Worm (Caenorhabditis elegans) whole organism, mixed stage, embryonic: ENCODE data around the gene srh-192.

Source experiments
- M03D4.4 ChIP-seq: sonication (generic microtip); optimal IDR thresholded peaks from 2 replicates; lab custom pipeline; 2017; ENCODE audit warnings: mild to moderate bottlenecking, missing genetic modification characterization, missing compliant biosample characterization
- bed-3 ChIP-seq: fragments of 200-800 bp; sonication (Bioruptor generic); optimal IDR thresholded peaks from 3 replicates; lab custom pipeline; 2018; ENCODE audit warnings: mild to moderate bottlenecking, missing genetic modification characterization, moderate library complexity, missing compliant biosample characterization
- blmp-1 ChIP-seq: fragments of 150-350 bp; optimal IDR thresholded peaks from 2 replicates; lab custom pipeline; 2014; ENCODE audit warnings: missing biosample characterization, missing genetic modification characterization
- ceh-39 ChIP-seq: fragments of 150-350 bp; optimal IDR thresholded peaks from 2 replicates; lab custom pipeline; 2014; ENCODE audit warnings: missing biosample characterization, missing genetic modification characterization
- ceh-43 ChIP-seq: fragments of 200-800 bp; sonication (Bioruptor generic); optimal IDR thresholded peaks from 2 replicates; lab custom pipeline; 2018; ENCODE audit warnings: mild to moderate bottlenecking, missing genetic modification characterization, moderate library complexity, missing compliant biosample characterization
- ces-1 ChIP-seq: fragments of 150-350 bp; optimal IDR thresholded peaks from 2 replicates; lab custom pipeline; 2014; ENCODE audit warnings: missing biosample characterization, missing genetic modification reagents, missing genetic modification characterization
- cnd-1 ChIP-seq: fragments of 200-800 bp; sonication (Bioruptor generic); optimal IDR thresholded peaks from 2 replicates; lab custom pipeline; 2018; ENCODE audit warnings: mild to moderate bottlenecking, missing genetic modification characterization, missing compliant biosample characterization
- drap-1 ChIP-seq: fragments of 200-800 bp; sonication (Bioruptor generic); optimal IDR thresholded peaks from 3 replicates; lab custom pipeline; 2018; ENCODE audit warnings: mild to moderate bottlenecking, missing genetic modification characterization, missing compliant biosample characterization
- elt-1 ChIP-seq: sonication (generic microtip); optimal IDR thresholded peaks from 2 replicates; lab custom pipeline; 2017; ENCODE audit warnings: missing genetic modification characterization, mild to moderate bottlenecking, missing compliant biosample characterization, antibody characterized with exemption, moderate library complexity, borderline replicate concordance; ENCODE audit not compliant: insufficient read depth
- elt-3 ChIP-seq: fragments of 150-350 bp; optimal IDR thresholded peaks from 2 replicates; lab custom pipeline; 2014; ENCODE audit warnings: missing biosample characterization, missing genetic modification characterization
- flh-1 ChIP-seq: fragments of 200-800 bp; sonication (Bioruptor generic); optimal IDR thresholded peaks from 2 replicates; lab custom pipeline; 2018; ENCODE audit warnings: mild to moderate bottlenecking, missing genetic modification characterization, moderate library complexity, missing compliant biosample characterization
- ham-2 ChIP-seq: fragments of 200-800 bp; sonication (Bioruptor generic); optimal IDR thresholded peaks from 2 replicates; lab custom pipeline; 2018; ENCODE audit warnings: mild to moderate bottlenecking, missing genetic modification characterization, missing compliant biosample characterization
- hlh-1 ChIP-seq: fragments of 150-350 bp; optimal IDR thresholded peaks from 2 replicates; lab custom pipeline; 2014; ENCODE audit warnings: missing biosample characterization, missing genetic modification reagents, missing genetic modification characterization
- lin-13 ChIP-seq: fragments of 150-350 bp; optimal IDR thresholded peaks from 2 replicates; lab custom pipeline; 2014; ENCODE audit warnings: missing biosample characterization, missing genetic modification characterization
- lin-32 ChIP-seq: fragments of 200-800 bp; sonication (Bioruptor generic); optimal IDR thresholded peaks from 2 replicates; lab custom pipeline; 2018; ENCODE audit warnings: mild to moderate bottlenecking, missing genetic modification characterization, missing compliant biosample characterization
- lsy-2 ChIP-seq: fragments of 150-350 bp; optimal IDR thresholded peaks from 2 replicates; lab custom pipeline; 2014; ENCODE audit warnings: missing biosample characterization, missing genetic modification characterization
- mab-5 ChIP-seq: fragments of 150-350 bp; optimal IDR thresholded peaks from 2 replicates; lab custom pipeline; 2014; ENCODE audit warnings: missing biosample characterization, missing genetic modification characterization
- mep-1 ChIP-seq: fragments of 150-350 bp; optimal IDR thresholded peaks from 2 replicates; lab custom pipeline; 2017; ENCODE audit warnings: missing biosample characterization, missing genetic modification reagents, missing genetic modification characterization, inconsistent platforms
- mls-2 ChIP-seq: sonication (generic microtip); optimal IDR thresholded peaks from 2 replicates; lab custom pipeline; 2016; ENCODE audit warnings: mild to moderate bottlenecking, missing genetic modification characterization, moderate library complexity, missing compliant biosample characterization
- nhr-12 ChIP-seq: fragments of 150-350 bp; optimal IDR thresholded peaks from 2 replicates; lab custom pipeline; 2014; ENCODE audit warnings: missing biosample characterization, missing genetic modification characterization
- nhr-2 ChIP-seq: fragments of 150-350 bp; optimal IDR thresholded peaks from 2 replicates; lab custom pipeline; 2014; ENCODE audit warnings: missing biosample characterization, missing genetic modification characterization
- nhr-237 ChIP-seq: fragments of 150-350 bp; optimal IDR thresholded peaks from 2 replicates; lab custom pipeline; 2014; ENCODE audit warnings: missing biosample characterization, missing genetic modification characterization
- nhr-28 ChIP-seq: fragments of 150-350 bp; optimal IDR thresholded peaks from 2 replicates; lab custom pipeline; 2014; ENCODE audit warnings: missing biosample characterization, missing genetic modification characterization
- nhr-76 ChIP-seq: sonication (generic microtip); optimal IDR thresholded peaks from 2 replicates; lab custom pipeline; 2017; ENCODE audit warnings: missing biosample characterization, missing genetic modification characterization
- pha-4 ChIP-seq: fragments of 150-350 bp; optimal IDR thresholded peaks from 2 replicates; lab custom pipeline; 2018; ENCODE audit warnings: missing biosample characterization, missing genetic modification reagents, missing genetic modification characterization
- sem-2 ChIP-seq: fragments of 200-800 bp; sonication (Bioruptor generic); optimal IDR thresholded peaks from 2 replicates; lab custom pipeline; 2018; ENCODE audit warnings: mild to moderate bottlenecking, missing genetic modification characterization, missing compliant biosample characterization
- snpc-4 ChIP-seq: fragments of 150-350 bp; optimal IDR thresholded peaks from 2 replicates; lab custom pipeline; 2014; ENCODE audit warnings: missing biosample characterization, missing genetic modification characterization
- tbx-8 ChIP-seq: fragments of 200-800 bp; sonication (Bioruptor generic); optimal IDR thresholded peaks from 2 replicates; lab custom pipeline; 2018; ENCODE audit warnings: mild to moderate bottlenecking, missing genetic modification characterization, moderate library complexity, missing compliant biosample characterization
- unc-120 ChIP-seq: sonication (generic microtip); optimal IDR thresholded peaks from 2 replicates; lab custom pipeline; 2017; ENCODE audit warnings: missing genetic modification characterization, missing compliant biosample characterization; ENCODE audit not compliant: poor library complexity, severe bottlenecking
- unc-39 ChIP-seq: fragments of 150-350 bp; optimal IDR thresholded peaks from 2 replicates; lab custom pipeline; 2014; ENCODE audit warnings: missing biosample characterization, missing genetic modification characterization
- unc-62 ChIP-seq: fragments of 150-350 bp; optimal IDR thresholded peaks from 2 replicates; lab custom pipeline; 2014; ENCODE audit warnings: missing biosample characterization, missing genetic modification reagents, missing genetic modification characterization
- zip-8 ChIP-seq: fragments of 150-350 bp; optimal IDR thresholded peaks from 2 replicates; lab custom pipeline; 2014; ENCODE audit warnings: missing biosample characterization, missing genetic modification characterization
- ztf-11 ChIP-seq: fragments of 150-350 bp; optimal IDR thresholded peaks from 2 replicates; lab custom pipeline; 2014; ENCODE audit warnings: missing biosample characterization, missing genetic modification characterization

srh-192 gene

DNA sequence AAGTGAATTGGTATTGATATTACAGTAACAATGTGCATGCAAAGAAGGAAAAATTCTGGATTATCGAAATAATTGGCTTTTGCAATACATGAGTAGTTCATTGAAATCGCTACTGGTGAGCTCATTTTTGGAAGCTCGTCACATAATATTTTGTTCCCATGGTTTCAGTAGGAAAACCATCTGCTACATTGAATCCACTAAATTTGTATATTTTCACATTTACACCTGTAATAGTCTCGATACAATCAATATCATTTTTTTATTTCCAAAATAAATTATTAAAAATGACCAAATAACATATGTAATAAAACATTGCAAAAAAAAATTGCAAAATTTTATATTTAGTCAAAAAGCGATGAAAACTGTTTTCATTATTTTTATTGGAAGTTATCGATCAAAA is at the start of gene srh-192:
TSS of gene srh-192 (minus strand) at position 101 of the 400 bp plus-strand sequence.
- TF ChIP-seq unc-62 (GFP tag; lab: Kevin White, UChicago) (no peak), tbx-8 (no peak), bed-3 (GFP tag; lab: Kevin White, UChicago) (no peak), unc-120 (tag; lab: Kevin White, UChicago) (no peak), hlh-1 (tag; lab: Kevin White, UChicago) (no peak), cnd-1 (tag; lab: Kevin White, UChicago) (no peak)

DNA sequence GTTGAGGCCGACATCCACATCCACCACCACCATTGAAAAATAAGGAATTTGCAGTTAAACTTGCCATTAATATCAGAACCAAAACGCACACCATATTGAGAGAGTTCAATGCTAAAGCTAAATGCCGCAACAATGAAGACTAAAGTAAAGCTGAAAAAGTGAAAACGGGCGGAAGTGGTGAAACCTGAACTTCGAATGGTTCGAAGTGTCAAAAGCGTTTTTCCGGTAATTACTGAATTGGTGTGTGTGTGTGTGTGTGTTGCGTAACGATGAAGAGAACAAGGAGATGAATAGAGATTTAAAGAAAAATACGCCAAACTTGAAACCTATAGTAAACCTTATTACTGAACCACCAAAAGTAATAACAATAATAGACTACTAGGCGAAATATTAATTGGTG is 49.6 kb upstream of the srh-192 start, which contains the start of gene grl-13:
TSS of gene grl-13 (minus strand) at position 101 of the 400 bp plus-strand sequence.
- no peak for TF ChIP-seq drap-1 (GFP tag; lab: Kevin White, UChicago)
- no peak for TF ChIP-seq zip-8 (tag; lab: Kevin White, UChicago)
- no peak for TF ChIP-seq elt-1 (tag; lab: Kevin White, UChicago)
- no peak for TF ChIP-seq flh-1 (GFP tag; lab: Kevin White, UChicago)
- no peak for TF ChIP-seq snpc-4 (tag; lab: Kevin White, UChicago)
- TF ChIP-seq pha-4 (tag; lab: Kevin White, UChicago): no peak
- TF ChIP-seq nhr-237 (tag; lab: Kevin White, UChicago): no peak
- no peak for TF ChIP-seq ztf-11 (tag; lab: Kevin White, UChicago)
- TF ChIP-seq ceh-39 (tag; lab: Kevin White, UChicago): no peak
- TF ChIP-seq lin-13: no peak
- TF ChIP-seq, all 35 proteins: peak for 0

DNA sequence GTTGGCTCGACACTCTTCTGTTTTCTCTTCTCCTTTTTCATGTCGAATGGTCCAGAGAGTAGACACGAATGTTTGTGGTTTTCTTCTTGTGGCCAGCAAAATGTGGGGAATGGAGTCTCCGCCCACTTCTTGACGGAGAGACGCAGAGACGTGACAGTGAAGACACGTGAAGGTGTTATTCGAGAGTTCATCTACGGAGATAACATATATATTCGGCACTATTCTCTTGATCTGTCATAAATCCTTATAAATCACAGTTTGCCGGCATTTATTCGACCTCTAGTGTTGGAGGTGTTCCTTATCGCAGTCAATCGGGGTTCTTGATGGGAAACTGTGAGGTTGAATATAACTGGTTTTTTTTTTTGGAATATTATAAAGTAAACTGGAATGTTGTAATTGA is 46.5 kb upstream of the srh-192 start, which contains the start of gene F32D1.3:
TSS of gene F32D1.3 (minus strand) at position 65 of the 400 bp plus-strand sequence.
- TF ChIP-seq zip-8 (tag; lab: Kevin White, UChicago) (no peak), nhr-76 (tag; lab: Kevin White, UChicago) (no peak), M03D4.4 (tag; lab: Kevin White, UChicago) (no peak), unc-39 (tag; lab: Kevin White, UChicago) (no peak), tbx-8 (no peak), unc-62 (GFP tag; lab: Kevin White, UChicago) (peak; percentile 51), bed-3 (GFP tag; lab: Kevin White, UChicago) (no peak), mls-2 (tag; lab: Kevin White, UChicago) (no peak), unc-120 (tag; lab: Kevin White, UChicago) (no peak), ceh-43 (GFP tag; lab: Kevin White, UChicago) (no peak), elt-1 (tag; lab: Kevin White, UChicago) (peak; percentile 69), cnd-1 (tag; lab: Kevin White, UChicago) (no peak), elt-3 (peak; percentile 37), ces-1 (GFP tag; lab: Kevin White, UChicago) (no peak), ceh-39 (tag; lab: Kevin White, UChicago) (no peak), sem-2 (GFP tag; lab: Kevin White, UChicago) (no peak), hlh-1 (tag; lab: Kevin White, UChicago) (no peak), blmp-1 (tag; lab: Kevin White, UChicago) (no peak), nhr-28 (tag; lab: Kevin White, UChicago) (no peak), lsy-2 (tag; lab: Kevin White, UChicago) (no peak), drap-1 (GFP tag; lab: Kevin White, UChicago) (no peak), ztf-11 (tag; lab: Kevin White, UChicago) (no peak), ham-2 (no peak), nhr-12 (tag; lab: Kevin White, UChicago) (no peak), mep-1 (tag; lab: Kevin White, UChicago) (no peak), lin-32 (GFP tag; lab: Kevin White, UChicago) (no peak), nhr-2 (tag; lab: Kevin White, UChicago) (peak; percentile 19), mab-5 (tag; lab: Kevin White, UChicago) (no peak)
- TF ChIP-seq, all 35 proteins: peak for 4

DNA sequence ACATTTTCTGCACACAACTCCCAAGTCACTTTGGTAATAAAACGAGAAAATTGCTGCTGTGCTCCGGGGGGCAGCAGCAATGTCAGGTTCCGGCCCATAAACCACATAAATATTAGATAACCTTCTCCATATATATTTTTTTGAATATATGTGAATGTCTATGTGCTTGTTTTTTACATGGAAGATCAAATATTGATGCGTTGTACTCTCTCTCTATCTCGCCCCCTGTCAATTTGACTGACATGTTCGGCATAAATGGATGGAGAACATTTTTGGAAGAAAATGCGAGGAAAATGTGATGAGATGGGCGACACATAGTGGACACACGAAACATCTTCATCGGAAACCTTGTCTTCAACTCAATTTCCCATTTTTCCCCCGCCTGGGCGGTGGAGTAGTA is 45.1 kb upstream of the srh-192 start:
- no peak for TF ChIP-seq hlh-1 (tag; lab: Kevin White, UChicago)
- peak; percentile 42 for TF ChIP-seq unc-62 (GFP tag; lab: Kevin White, UChicago)
